Worm (Caenorhabditis elegans): ENCODE measurements around the gene C35D10.17.

C35D10.17 gene

DNA sequence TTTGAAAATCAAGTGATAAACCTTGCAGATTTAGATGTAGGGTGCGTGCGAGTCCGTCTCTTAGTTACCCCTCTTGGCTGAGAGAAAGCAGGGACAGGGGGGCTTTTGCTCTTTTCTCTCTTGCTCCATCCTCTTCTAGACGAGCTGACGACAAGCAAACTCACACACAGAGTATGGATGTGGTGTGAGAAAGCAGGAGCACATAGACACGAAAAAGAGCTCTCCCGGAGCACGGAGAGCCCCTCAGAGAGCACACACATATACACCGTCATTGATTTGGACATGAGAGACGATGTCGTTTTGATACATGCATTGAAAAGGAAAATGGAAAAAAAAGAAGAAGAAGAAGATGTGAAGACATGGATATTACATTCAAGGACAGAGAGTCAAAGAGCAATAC is 8.8 kb downstream of the C35D10.17 start:
- TF ChIP-seq attf-4 (tag; optimal IDR thresholded peaks at IDR 0.05) (no peak), unc-62 (GFP tag; optimal IDR thresholded peaks at IDR 0.05 in 1 of 2) (peak in 1 of 2 experiments; percentile 77), unc-62 (tag; optimal IDR thresholded peaks at IDR 0.05) (no peak), hmg-1.1 (GFP tag; IDR thresholded peaks at IDR 0.05) (peak; percentile 53; the same call in 1 of the 2 replicates), nhr-42 (GFP tag; IDR thresholded peaks at IDR 0.05) (no peak), dmd-9 (GFP tag; IDR thresholded peaks at IDR 0.05) (no peak)

DNA sequence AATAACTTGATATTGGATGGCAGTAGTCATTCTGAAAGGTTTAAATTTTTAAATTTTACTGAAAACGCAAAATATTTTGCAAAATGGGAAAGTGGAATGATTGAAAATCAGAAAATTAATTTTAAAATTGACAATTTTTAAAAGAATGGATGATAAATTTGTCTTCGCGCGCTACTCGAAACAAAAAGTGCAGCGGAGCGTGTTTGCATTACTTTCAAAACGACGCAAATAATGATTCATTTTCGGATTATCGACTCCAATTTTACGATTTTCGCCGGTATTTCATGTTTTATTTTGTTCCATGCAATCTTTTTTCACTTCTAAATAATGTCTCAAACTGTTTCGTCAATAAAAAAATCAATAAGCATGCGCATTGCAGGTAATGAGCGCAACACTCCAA is 11.4 kb downstream of the C35D10.17 start, which contains the start of the genes tost-1 and arx-6:
tost-1 (minus strand) TSS at position 31 of the 400 bp plus-strand sequence.
arx-6 (plus strand) TSS at position 378 of the 400 bp plus-strand sequence.
- TF ChIP-seq unc-130 (GFP tag; optimal IDR thresholded peaks at IDR 0.05) = no peak
- peak; percentile 93 for TF ChIP-seq lin-38 (GFP tag; IDR thresholded peaks at IDR 0.05)
- TF ChIP-seq Y75B8A.6 (GFP tag; IDR thresholded peaks at IDR 0.05) = no peak
- TF ChIP-seq Y48G9A.11 (GFP tag; IDR thresholded peaks at IDR 0.05) = no peak
- no peak for TF ChIP-seq ceh-20 (GFP tag; IDR thresholded peaks at IDR 0.05)
- TF ChIP-seq fkh-10 (GFP tag; optimal IDR thresholded peaks at IDR 0.05) = peak; percentile 19
- peak; percentile 84 for TF ChIP-seq dpl-1 (GFP tag; optimal IDR thresholded peaks at IDR 0.05)
- TF ChIP-seq ama-1 (optimal IDR thresholded peaks at IDR 0.05) = no peak
- no peak for TF ChIP-seq daf-16 (GFP tag; optimal IDR thresholded peaks at IDR 0.05)
- TF ChIP-seq daf-16 (tag; optimal IDR thresholded peaks at IDR 0.05) = no peak
- TF ChIP-seq nhr-77 (tag; optimal IDR thresholded peaks at IDR 0.05) = no peak
- no peak for TF ChIP-seq ceh-82 (tag; optimal IDR thresholded peaks at IDR 0.05)
- TF ChIP-seq ztf-7 (tag; optimal IDR thresholded peaks at IDR 0.05) = no peak
- peak in 1 of 2 experiments; percentile 69 for TF ChIP-seq lsy-2 (tag; optimal IDR thresholded peaks at IDR 0.05)
- TF ChIP-seq F10B5.3 (tag; optimal IDR thresholded peaks at IDR 0.05) = no peak
- no peak for TF ChIP-seq ztf-11 (tag; optimal IDR thresholded peaks at IDR 0.05)
- TF ChIP-seq mxl-3 (GFP tag; optimal IDR thresholded peaks at IDR 0.05) = no peak
- peak; percentile 81 for TF ChIP-seq mes-2 (tag; optimal IDR thresholded peaks at IDR 0.05; ENCODE audit: poor library complexity, severe bottlenecking)
- no peak for TF ChIP-seq zag-1 (tag; optimal IDR thresholded peaks at IDR 0.05)
- no peak for TF ChIP-seq hmg-1.1 (GFP tag; IDR thresholded peaks at IDR 0.05)
- no peak for TF ChIP-seq spr-1 (tag; optimal IDR thresholded peaks at IDR 0.05)
- no peak for TF ChIP-seq F44E2.7 (GFP tag; IDR thresholded peaks at IDR 0.05)
- no peak for TF ChIP-seq mdt-29 (GFP tag; IDR thresholded peaks at IDR 0.05)
- no peak for TF ChIP-seq D1046.2 (GFP tag; IDR thresholded peaks at IDR 0.05)

DNA sequence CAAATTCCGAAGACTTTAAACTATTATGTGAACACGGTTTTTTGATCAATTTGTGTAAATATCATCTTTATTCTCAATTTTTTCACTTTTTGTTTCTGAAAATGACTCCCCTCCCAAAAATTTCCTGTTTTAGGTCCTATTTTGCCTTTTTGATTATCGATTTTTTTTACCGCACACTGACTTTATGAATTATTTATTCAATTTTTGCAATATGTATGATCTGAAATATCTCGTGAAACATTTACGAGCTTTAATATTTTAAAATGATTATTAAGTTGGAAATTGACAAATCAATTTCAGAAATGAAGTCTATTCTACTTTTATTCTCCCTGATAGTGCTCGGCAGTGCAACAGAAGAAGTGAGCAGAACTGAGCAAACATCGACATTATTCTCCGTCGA is 12.6 kb downstream of the C35D10.17 start, which contains the start of gene C35D10.1:
C35D10.1 (plus strand) TSS at position 301 of the 400 bp plus-strand sequence.
- TF ChIP-seq ceh-44 (GFP tag; IDR thresholded peaks at IDR 0.05) (no peak), spr-3 (GFP tag; optimal IDR thresholded peaks at IDR 0.05) (no peak), php-3 (GFP tag; IDR thresholded peaks at IDR 0.05) (no peak), lin-38 (GFP tag; IDR thresholded peaks at IDR 0.05) (peak; percentile 62), egl-27 (tag; optimal IDR thresholded peaks at IDR 0.05) (no peak), zip-11 (GFP tag; IDR thresholded peaks at IDR 0.05) (no peak), ceh-62 (tag; optimal IDR thresholded peaks at IDR 0.05) (no peak), lin-1 (GFP tag; IDR thresholded peaks at IDR 0.05) (no peak), dmd-8 (GFP tag; IDR thresholded peaks at IDR 0.05) (no peak), daf-8 (GFP tag; IDR thresholded peaks at IDR 0.05) (no peak), D1046.2 (GFP tag; IDR thresholded peaks at IDR 0.05) (no peak), ceh-28 (tag; optimal IDR thresholded peaks at IDR 0.05) (peak; percentile 38)

DNA sequence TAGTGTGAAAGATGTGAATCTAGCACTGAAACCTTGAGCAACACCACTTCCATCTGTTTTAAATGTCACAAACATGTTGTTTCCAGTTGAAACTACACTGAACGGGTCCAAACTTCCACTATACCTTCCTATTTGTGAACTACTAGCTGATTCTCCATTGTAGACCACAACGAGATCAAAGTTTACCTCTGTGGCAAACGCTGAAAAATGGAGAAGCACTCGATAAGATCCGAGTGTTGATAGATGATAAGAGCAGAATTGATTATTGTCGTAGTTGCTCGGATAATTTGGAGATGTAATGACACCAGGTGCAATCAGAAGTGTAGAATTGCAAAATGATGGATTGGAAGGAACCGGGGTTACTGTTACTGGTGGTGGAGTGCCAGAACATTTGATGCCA is 15.1 kb downstream of the C35D10.17 start:
- TF ChIP-seq dmd-6 (GFP tag; IDR thresholded peaks at IDR 0.05) (0 out of 2 replicates have a peak, but pooled peaks have one; percentile 17), daf-16 (GFP tag; optimal IDR thresholded peaks at IDR 0.05) (no peak), daf-16 (tag; optimal IDR thresholded peaks at IDR 0.05) (peak; percentile 22), pqm-1 (tag; optimal IDR thresholded peaks at IDR 0.05) (peak; percentile 38), daf-8 (GFP tag; IDR thresholded peaks at IDR 0.05) (no peak), daf-12 (tag; optimal IDR thresholded peaks at IDR 0.05) (no peak), fos-1 (tag; optimal IDR thresholded peaks at IDR 0.05) (no peak), hlh-11 (tag; optimal IDR thresholded peaks at IDR 0.05) (peak; percentile 12), ZK337.2 (GFP tag; IDR thresholded peaks at IDR 0.05) (no peak), nhr-28 (tag; optimal IDR thresholded peaks at IDR 0.05) (peak; percentile 11)

Data from whole organism, L4 larva.